Worm (Caenorhabditis elegans) whole organism, early embryonic: ENCODE results near the gene ubc-1.

Experiments used
- F13C5.2 ChIP-seq: sonication (generic microtip); optimal IDR thresholded peaks from 2 replicates; lab custom pipeline; 2017; ENCODE audit warnings: mild to moderate bottlenecking, missing genetic modification characterization, inconsistent platforms, missing compliant biosample characterization
- aly-1 ChIP-seq: sonication (generic microtip); optimal IDR thresholded peaks from 2 replicates; lab custom pipeline; 2016; ENCODE audit warnings: missing genetic modification characterization, missing compliant biosample characterization
- ama-1 ChIP-seq: fragments of 150-350 bp; optimal IDR thresholded peaks from 2 replicates; lab custom pipeline; 2014
- ceh-13 ChIP-seq: fragments of 200-800 bp; sonication (Bioruptor generic); optimal IDR thresholded peaks from 2 replicates; lab custom pipeline; 2018; ENCODE audit warnings: mild to moderate bottlenecking, missing genetic modification characterization, missing compliant biosample characterization
- ceh-36 ChIP-seq: sonication (generic microtip); optimal IDR thresholded peaks from 2 replicates; lab custom pipeline; 2016; ENCODE audit warnings: missing genetic modification characterization, inconsistent platforms, missing compliant biosample characterization
- flt-1 ChIP-seq: fragments of 200-800 bp; sonication (Bioruptor generic); IDR thresholded peaks from 2 replicates; pipeline ENCODE4 v1.3.6; 2022; ENCODE audit warnings: missing genetic modification characterization, missing compliant biosample characterization
- hmg-4 ChIP-seq: fragments of 200-800 bp; sonication (Bioruptor generic); optimal IDR thresholded peaks from 2 replicates; lab custom pipeline; 2018; ENCODE audit warnings: mild to moderate bottlenecking, missing genetic modification characterization, missing compliant biosample characterization
- hnd-1 ChIP-seq: sonication (generic microtip); optimal IDR thresholded peaks from 2 replicates; lab custom pipeline; 2016; ENCODE audit warnings: missing genetic modification characterization, missing compliant biosample characterization
- sea-1 ChIP-seq: fragments of 200-800 bp; sonication (Bioruptor generic); conservative IDR thresholded peaks from 2 replicates; pipeline ENCODE4 v1.3.6; 2022; ENCODE audit warnings: missing genetic modification characterization, missing compliant biosample characterization
- tbx-11 ChIP-seq: fragments of 200-800 bp; sonication (Bioruptor generic); IDR thresholded peaks from 2 replicates; pipeline ENCODE4 v1.3.6; 2022; ENCODE audit warnings: missing genetic modification characterization, missing compliant biosample characterization
- tbx-37 ChIP-seq: fragments of 200-800 bp; sonication (Bioruptor generic); conservative IDR thresholded peaks from 2 replicates; pipeline ENCODE4 v1.3.6; 2022; ENCODE audit warnings: missing genetic modification reagents, missing genetic modification characterization, missing compliant biosample characterization

DNA sequence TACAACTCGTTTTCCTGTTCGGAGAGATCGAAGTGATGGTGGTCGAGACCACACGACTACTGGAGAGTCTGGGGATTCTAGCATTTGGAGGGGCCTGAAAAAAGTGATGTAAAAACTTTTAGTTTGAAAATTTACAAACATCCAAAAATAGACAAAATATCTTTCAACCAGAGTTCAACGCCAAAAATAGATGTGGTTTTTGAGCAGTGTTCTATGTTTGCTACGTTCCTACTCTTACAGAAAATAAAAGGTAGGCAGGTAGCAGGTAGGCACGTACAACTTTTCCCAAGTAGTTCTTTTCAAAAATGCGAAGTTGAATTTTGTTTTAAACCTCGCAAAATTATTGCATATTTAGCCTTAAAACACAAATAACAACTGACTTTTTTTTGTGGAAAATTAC is 9.6 kb downstream of the ubc-1 start, which contains the start of gene F49F1.14:
- TF ChIP-seq aly-1 (tag; lab: Kevin White, UChicago) (no peak), ama-1 (lab: Kevin White, UChicago) (no peak), tbx-11 (no peak), ceh-13 (GFP tag; lab: Kevin White, UChicago) (no peak), F13C5.2 (tag; lab: Kevin White, UChicago) (no peak), sea-1 (GFP tag; lab: Robert Waterston, UW) (no peak), hnd-1 (tag; lab: Kevin White, UChicago) (no peak), tbx-37 (no peak), flt-1 (GFP tag; lab: Robert Waterston, UW) (no peak), ceh-36 (no peak), hmg-4 (GFP tag; lab: Kevin White, UChicago) (no peak)
